Worm (Caenorhabditis elegans): ENCODE data around the gene uaf-2.

ce11 chrIV:17099113-17099512 is 19.5 kb downstream of the uaf-2 start:
- TF ChIP-seq pha-4 (tag; optimal IDR thresholded peaks at IDR 0.05) (no peak), cebp-1 (GFP tag; IDR thresholded peaks at IDR 0.05) (no peak), cebp-1 (tag; optimal IDR thresholded peaks at IDR 0.05) (no peak), B0261.1 (tag; optimal IDR thresholded peaks at IDR 0.05) (no peak), nhr-179 (tag; optimal IDR thresholded peaks at IDR 0.05) (no peak), tlf-1 (GFP tag; optimal IDR thresholded peaks at IDR 0.05) (no peak), somi-1 (GFP tag; optimal IDR thresholded peaks at IDR 0.05) (no peak), F23B12.7 (tag; optimal IDR thresholded peaks at IDR 0.05; ENCODE audit: insufficient read depth) (no peak), ceh-79 (tag; optimal IDR thresholded peaks at IDR 0.05) (no peak), madf-10 (tag; optimal IDR thresholded peaks at IDR 0.05) (no peak)
